Fruit fly (Drosophila melanogaster) Kc167 (cell line): ENCODE measurements around the gene nompC.

Experiments used
- Myc ChIP-seq: fragments of >200 bp; optimal IDR thresholded peaks from 2 replicates; lab custom pipeline; 2017; ENCODE audit warnings: missing external identifiers
- Sin3A ChIP-seq: fragments of >200 bp; optimal IDR thresholded peaks from 2 replicates; lab custom pipeline; 2018; ENCODE audit warnings: missing external identifiers
- h ChIP-seq: fragments of >200 bp; optimal IDR thresholded peaks from 3 replicates; lab custom pipeline; 2018; ENCODE audit warnings: missing external identifiers
- insv ChIP-seq: fragments of >200 bp; optimal IDR thresholded peaks from 3 replicates; lab custom pipeline; 2018; ENCODE audit warnings: missing external identifiers
- psq ChIP-seq: fragments of >200 bp; optimal IDR thresholded peaks from 2 replicates; lab custom pipeline; 2017; ENCODE audit warnings: missing external identifiers
- ttk ChIP-seq: sonication (Bioruptor generic); optimal IDR thresholded peaks from 2 replicates; lab custom pipeline; 2017; ENCODE audit warnings: missing external identifiers

Gene nompC

DNA sequence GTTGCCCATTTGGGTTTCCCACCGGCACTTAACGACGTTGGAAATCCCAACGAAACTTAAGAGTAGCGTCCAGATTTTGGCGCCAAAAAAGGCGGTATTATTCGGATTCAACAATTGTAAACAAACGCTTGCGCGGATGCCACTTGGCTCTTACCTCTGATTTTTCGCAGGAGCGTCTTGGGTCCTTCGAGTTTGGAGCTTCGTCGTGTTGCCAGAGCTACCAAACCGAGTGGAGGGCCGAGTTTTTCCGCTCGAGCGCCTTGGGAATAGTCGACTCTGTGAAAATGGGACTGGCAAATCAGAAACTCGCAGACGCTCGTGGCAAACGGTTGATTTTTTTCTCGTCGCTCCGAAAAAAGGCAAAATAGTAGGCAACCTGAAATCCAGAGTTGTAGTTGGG lies at the start of gene nompC:
Gene nompC (plus strand): TSS at position 301 of the 400 bp plus-strand sequence.
- TF ChIP-seq insv (lab: Kevin White, UChicago) (no peak), ttk (lab: Kevin White, UChicago) (no peak), psq (no peak)

DNA sequence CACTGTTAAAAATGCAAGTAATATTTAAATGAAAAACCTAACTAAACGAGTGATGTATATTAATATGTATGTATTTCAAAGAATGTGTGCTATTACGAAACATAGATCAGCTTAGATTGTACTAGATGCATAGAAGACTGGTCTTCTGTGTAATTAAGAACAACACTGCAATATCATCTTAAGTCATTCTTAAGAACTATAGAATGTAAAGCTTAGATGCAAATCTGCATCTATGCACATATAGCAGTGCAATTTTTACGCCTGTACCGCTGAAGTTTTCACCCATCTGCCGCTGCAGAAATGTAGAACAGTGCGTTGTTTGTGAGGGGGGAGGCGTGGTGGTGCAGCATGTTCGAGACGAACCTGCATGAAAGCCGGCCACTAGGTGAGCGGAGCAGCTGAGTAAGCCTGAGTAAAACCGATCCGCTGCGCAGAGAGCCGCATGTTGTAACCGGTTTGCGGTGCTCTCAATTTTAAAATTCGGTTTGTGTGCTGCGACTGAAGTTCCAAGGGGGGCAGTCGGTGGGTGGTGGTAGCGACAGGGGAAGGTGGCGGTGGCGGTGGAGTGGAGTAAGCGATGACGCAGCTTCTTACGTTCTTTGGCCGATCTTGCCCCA lies 49.2 kb upstream of the nompC start:
- TF ChIP-seq Sin3A (lab: Kevin White, UChicago) (no peak), insv (lab: Kevin White, UChicago) (no peak), h (no peak), Myc (lab: Kevin White, UChicago) (no peak), psq (no peak), ttk (lab: Kevin White, UChicago) (no peak)

DNA sequence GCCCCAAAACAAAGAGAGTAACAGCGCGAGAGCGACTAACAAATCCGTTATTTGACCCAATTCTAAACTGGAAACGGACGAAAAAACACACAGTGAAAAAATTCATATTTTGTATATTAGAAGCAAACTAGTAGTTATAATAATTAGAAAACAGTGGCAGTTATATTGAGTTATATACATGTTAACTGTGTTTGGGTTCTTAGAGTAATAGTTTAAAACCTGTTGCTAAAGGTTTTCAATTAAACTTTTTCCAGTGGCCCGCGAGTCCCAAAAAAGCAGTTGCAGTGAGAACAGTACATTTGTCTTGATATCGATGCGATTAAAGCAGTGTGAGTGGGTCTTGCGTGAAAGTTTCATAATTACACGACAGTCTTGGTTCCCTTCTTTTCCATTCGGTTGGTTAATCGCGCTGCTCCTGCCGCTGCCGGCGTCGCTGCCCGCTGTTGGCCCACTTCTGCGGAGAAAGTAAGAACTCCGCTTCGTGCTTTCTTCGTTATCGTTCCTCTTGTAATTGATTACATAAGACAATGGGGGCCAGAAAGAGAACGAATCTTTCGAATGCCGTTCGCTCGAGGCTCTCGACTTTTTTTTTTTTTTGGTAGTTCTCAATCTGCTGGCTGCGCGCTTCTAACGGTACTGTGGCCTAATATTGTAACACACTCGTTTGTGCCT lies 48.6 kb upstream of the nompC start:
- TF ChIP-seq Myc (lab: Kevin White, UChicago), result no peak
- TF ChIP-seq h, result no peak
- no peak for TF ChIP-seq Sin3A (lab: Kevin White, UChicago)
- no peak for TF ChIP-seq insv (lab: Kevin White, UChicago)
- TF ChIP-seq psq, result no peak
- TF ChIP-seq ttk (lab: Kevin White, UChicago), result no peak

DNA sequence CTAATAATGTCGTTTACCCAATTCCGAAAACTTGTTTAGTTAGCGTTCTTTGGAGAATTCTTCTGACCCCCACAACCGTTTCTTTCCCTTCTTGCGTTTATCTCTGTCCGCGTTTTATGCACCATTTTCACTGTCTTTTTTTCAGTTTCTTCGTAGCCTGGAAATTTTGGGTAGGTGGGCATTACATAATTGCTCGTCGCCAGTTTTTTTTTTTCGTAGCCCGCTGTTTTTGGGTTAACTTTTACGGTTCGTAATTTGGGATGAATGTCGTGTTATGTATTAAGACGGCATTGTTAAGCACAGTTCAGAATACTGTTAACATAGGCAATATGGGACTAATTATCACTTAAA lies 48.1 kb upstream of the nompC start:
- no peak for TF ChIP-seq insv (lab: Kevin White, UChicago)
- no peak for TF ChIP-seq ttk (lab: Kevin White, UChicago)
- TF ChIP-seq h, result no peak
- no peak for TF ChIP-seq Myc (lab: Kevin White, UChicago)
- no peak for TF ChIP-seq psq
- no peak for TF ChIP-seq Sin3A (lab: Kevin White, UChicago)

DNA sequence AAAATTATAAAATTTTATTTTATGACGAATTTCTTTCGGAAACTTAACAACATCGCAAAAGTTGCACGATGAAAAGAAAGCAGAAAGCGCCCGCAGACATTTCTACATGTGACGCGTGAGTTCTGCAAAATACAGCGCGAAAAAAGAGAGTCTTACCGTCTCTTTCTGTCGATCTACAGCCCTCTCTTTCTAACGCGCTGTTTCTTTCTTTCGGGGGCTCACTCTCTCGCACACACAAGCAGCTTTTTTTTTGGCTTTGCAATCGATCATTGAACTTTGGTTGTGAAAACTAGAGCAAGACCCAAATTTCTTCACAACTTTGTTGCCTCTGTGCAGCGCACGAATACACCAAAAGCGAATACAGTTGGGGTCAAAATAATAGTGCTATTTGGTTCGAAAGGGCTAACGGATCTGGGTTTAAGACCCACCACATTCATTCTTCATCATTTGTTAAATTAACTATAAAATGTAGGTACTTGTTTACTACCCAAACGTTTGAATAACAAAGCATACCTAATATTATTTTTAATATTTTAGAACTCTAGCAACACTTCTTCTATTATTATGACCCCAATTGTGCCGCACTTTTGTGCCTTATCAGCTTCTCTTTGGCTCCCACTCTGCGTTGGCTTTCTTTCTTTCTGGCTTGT lies 46.9 kb upstream of the nompC start:
- TF ChIP-seq h (no peak), psq (no peak), ttk (lab: Kevin White, UChicago) (no peak), insv (lab: Kevin White, UChicago) (no peak), Sin3A (lab: Kevin White, UChicago) (no peak), Myc (lab: Kevin White, UChicago) (no peak)

DNA sequence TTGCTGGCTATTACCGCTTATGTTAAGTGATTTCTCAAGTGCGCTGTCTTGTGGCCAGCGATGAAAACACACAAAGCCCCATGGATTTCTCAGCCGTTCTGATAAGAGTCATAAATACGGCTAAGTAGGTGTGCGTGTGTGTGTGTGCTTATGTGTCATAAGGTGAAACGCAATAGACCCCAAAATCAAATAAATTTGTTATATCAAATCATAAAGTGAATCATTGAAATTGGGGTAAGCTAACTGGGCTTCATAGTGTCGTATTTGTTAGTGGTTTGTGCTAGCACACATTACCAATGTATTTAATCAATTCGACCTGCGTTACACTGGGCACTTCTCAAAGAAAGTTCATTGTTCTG lies 46.4 kb upstream of the nompC start:
- TF ChIP-seq Myc (lab: Kevin White, UChicago) (no peak), insv (lab: Kevin White, UChicago) (no peak), psq (no peak), Sin3A (lab: Kevin White, UChicago) (no peak), ttk (lab: Kevin White, UChicago) (no peak), h (no peak)

DNA sequence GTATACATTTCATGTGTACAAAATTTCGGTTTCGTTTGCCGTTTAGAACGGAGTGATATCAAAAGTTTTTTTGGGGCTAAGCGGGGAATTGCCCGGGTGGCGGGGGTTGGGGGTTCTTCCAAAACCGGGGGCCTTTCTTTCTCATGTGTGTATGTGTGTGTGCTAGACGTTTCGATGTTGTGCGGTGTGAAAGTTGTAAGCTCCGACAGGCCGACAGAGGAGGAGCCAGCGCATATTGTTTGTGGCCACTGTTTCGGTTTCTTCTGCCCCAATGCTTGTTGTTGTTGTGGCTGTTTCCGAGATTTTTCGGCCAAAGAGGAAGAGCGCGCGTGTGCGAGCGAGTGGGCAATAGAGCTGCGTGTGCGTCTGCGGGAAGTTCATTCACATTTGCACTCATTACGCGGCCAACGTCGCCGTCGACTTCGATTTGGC lies 45.7 kb upstream of the nompC start:
- TF ChIP-seq insv (lab: Kevin White, UChicago) (no peak), Myc (lab: Kevin White, UChicago) (no peak), psq (no peak), Sin3A (lab: Kevin White, UChicago) (no peak), ttk (lab: Kevin White, UChicago) (no peak), h (no peak)

DNA sequence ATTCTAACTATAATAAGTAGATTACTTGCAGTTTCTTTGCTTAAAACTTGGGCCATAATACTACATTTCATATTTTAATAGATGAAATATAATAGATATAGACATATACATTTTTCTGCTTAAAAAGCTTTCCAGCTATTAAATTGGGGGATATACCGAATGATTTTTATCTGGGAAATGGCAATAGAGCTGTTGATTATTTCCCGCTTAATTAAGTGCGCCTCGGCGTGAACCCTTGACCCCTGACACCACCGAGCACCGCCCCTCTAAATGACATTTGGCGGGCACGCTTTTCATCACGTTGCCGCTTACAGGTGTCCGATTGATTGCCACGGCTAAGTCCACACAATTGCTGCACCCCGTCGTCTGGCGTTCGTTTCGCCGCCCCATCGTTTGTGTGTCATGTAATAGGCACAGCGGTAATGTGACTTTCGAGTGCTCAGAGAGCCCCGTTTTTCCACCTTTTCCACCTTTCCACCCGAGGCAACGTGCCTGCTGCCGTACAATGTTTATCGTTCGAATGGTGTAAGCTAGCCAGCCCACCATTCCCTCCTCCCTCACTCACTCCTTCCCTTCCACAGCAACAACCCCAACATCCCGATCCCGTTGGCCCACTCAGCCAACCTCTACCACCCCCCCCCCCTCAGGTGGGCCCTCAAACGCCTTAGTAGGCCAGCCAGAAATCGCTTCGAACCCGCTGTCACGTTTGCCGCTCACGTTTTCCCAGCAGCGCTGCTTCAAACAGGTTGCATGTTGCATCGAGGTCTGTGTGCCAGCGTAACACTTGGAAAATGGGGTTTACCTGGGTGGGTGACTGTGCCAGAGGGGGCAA lies 45.0 kb upstream of the nompC start:
- no peak for TF ChIP-seq h
- TF ChIP-seq ttk (lab: Kevin White, UChicago), result no peak

DNA sequence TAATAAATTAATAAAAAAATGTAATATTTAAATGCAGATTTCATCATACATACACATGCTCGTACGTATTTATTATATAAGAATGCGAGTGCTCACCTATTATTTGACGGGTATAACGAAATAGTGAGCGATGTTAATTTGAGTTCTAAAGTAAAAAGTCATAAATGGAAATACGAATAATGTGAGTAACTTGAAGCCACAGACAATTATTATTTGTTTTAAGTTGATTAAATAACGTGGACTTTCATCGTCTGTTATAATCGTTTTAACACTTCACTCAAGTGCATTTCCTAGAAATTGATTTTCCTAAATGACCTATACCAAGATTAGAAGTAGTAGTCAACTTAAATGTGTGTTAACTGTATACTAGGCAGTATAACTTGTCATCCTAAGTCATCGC lies 43.7 kb upstream of the nompC start:
- TF ChIP-seq h (no peak), insv (lab: Kevin White, UChicago) (no peak), psq (no peak), Myc (lab: Kevin White, UChicago) (no peak), ttk (lab: Kevin White, UChicago) (no peak), Sin3A (lab: Kevin White, UChicago) (no peak)

DNA sequence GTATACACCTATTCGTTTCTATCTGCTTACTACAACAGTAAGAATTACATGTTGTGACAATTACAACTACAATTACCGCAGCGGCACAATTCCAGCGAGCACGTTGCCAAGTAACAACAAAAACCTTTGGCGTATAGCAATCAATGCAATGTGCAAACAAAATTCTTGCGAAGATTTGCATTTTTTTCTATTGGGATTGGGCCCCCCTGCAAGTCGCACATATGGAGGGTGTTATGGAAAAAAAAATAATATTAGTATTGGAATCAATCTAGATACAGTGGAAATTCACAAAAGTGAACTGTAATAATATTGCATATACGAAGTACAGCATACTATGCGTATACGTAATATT lies 43.3 kb upstream of the nompC start:
- no peak for TF ChIP-seq insv (lab: Kevin White, UChicago)
- no peak for TF ChIP-seq Sin3A (lab: Kevin White, UChicago)
- TF ChIP-seq ttk (lab: Kevin White, UChicago), result no peak
- no peak for TF ChIP-seq Myc (lab: Kevin White, UChicago)
- TF ChIP-seq psq, result no peak
- no peak for TF ChIP-seq h

DNA sequence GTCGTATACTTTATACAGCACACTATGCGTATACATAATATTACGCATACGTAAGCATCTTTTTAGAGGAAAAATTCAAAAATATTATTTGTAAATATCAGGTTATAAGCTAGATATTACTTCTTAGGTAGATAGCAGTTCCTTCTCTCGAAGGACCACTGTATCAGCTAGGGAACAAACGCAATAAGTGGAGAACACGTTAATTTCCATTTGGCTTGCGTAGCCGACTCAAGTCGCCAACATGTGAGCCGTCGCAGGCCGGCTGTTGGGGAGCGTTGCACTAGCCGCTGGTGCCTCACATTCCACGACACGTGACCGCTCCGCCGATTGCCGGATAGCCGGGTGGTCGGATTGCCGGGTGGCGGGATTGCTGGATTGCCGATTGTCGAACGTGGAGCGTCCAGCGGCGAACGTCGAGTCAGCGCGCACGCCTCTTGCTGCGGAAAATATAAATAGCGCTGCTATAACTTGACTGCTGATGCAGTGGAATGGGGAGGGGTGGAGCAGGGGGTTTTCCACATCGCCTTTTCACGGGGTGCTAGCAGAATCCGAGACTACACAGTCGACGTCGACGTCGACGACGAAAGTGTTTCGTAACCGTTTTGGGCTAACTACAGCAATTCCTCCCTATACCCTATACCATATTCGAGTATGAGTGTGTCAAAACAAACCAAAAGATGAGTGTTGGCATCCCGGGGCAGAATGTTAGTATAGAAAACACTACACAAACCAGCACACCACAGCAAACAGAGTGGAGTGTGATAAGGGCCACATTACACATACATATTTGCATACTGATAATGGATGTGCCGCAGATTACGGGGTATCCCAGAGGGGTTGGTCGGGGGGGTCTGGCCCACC lies 42.7 kb upstream of the nompC start:
- TF ChIP-seq Myc (lab: Kevin White, UChicago), result no peak
- no peak for TF ChIP-seq ttk (lab: Kevin White, UChicago)
- TF ChIP-seq insv (lab: Kevin White, UChicago), result no peak
- TF ChIP-seq psq, result no peak
- no peak for TF ChIP-seq Sin3A (lab: Kevin White, UChicago)
- no peak for TF ChIP-seq h
